Worm (Caenorhabditis elegans) whole organism, early embryonic: Measurements from ENCODE around the gene btb-17.

ENCODE experiments used
- ama-1 ChIP-seq: fragments of 150-350 bp; optimal IDR thresholded peaks from 2 replicates; lab custom pipeline; 2014
- scrt-1 ChIP-seq: fragments of 200-800 bp; sonication (Bioruptor generic); IDR thresholded peaks from 2 replicates; pipeline ENCODE4 v1.3.6; 2022; ENCODE audit warnings: missing genetic modification characterization, missing compliant biosample characterization
- tra-4 ChIP-seq: sonication (generic microtip); optimal IDR thresholded peaks from 2 replicates; lab custom pipeline; 2017; ENCODE audit warnings: missing genetic modification characterization, missing compliant biosample characterization

DNA sequence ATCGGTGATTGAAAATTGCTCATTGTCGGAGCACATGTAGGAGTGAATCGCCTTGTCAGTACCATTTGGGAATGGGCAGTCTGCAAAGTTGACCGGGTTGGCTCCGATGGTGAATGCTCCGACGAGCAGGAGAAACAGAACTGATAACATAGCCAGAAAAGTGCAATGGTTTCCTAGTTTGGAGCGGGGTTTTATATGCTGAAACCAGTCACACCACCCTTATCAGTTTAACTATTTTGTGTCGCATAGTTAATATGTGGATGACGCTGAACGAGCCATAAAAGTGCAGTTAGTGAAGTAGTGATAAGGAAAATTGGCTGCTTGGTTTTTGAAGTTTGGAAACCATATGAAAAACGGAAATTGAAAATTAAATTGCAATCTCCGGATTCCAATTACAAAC lies 49.4 kb upstream of the btb-17 start, which contains the start of gene C17F4.7:
- TF ChIP-seq scrt-1 (GFP tag; lab: Robert Waterston, UW) (no peak), tra-4 (tag; lab: Kevin White, UChicago) (no peak), ama-1 (lab: Kevin White, UChicago) (no peak)
